Fruit fly (Drosophila melanogaster): Measurements from ENCODE around the gene Or71a.

The Or71a gene

dm6 chr3L:15103988-15104848, 26.0 kb upstream of the Or71a start (continued):
- peak; percentile 87 for TF ChIP-seq CG8478 (optimal IDR thresholded peaks at IDR 0.05)
- no peak for TF ChIP-seq CG7745 (tag; optimal IDR thresholded peaks at IDR 0.05)
- TF ChIP-seq Hmr (GFP tag; optimal IDR thresholded peaks at IDR 0.05), result peak; percentile 14
- TF ChIP-seq NC2α (GFP tag; optimal IDR thresholded peaks at IDR 0.05), result no peak
- TF ChIP-seq CG15479 (GFP tag; optimal IDR thresholded peaks at IDR 0.05), result no peak
- no peak for TF ChIP-seq CG12155 (GFP tag; optimal IDR thresholded peaks at IDR 0.05)
- TF ChIP-seq lola (GFP tag; optimal IDR thresholded peaks at IDR 0.05), result no peak
- no peak for TF ChIP-seq CG12391 (tag; optimal IDR thresholded peaks at IDR 0.05)
- no peak for TF ChIP-seq CG10321 (GFP tag; IDR thresholded peaks at IDR 0.05)
- no peak for TF ChIP-seq NK7.1 (GFP tag; optimal IDR thresholded peaks at IDR 0.05)
- TF ChIP-seq en (GFP tag; optimal IDR thresholded peaks at IDR 0.05), result no peak
- no peak for TF ChIP-seq CG3281 (GFP tag; optimal IDR thresholded peaks at IDR 0.05)
- 0 out of 4 replicates have a peak, but pooled peaks have one; percentile 48 for TF ChIP-seq Dll (GFP tag; IDR thresholded peaks at IDR 0.05; ENCODE audit: partially characterized antibody)
- TF ChIP-seq otp (GFP tag; IDR thresholded peaks at IDR 0.05), result no peak
- TF ChIP-seq pb (GFP tag; optimal IDR thresholded peaks at IDR 0.05), result no peak
- no peak for TF ChIP-seq ttk (GFP tag; IDR thresholded peaks at IDR 0.05)
- no peak for TF ChIP-seq wor (GFP tag; IDR thresholded peaks at IDR 0.05)
- no peak for TF ChIP-seq Lpt (GFP tag; optimal IDR thresholded peaks at IDR 0.05)
- TF ChIP-seq jing (GFP tag; optimal IDR thresholded peaks at IDR 0.05), result no peak
- TF ChIP-seq CG14667 (GFP tag; IDR thresholded peaks at IDR 0.05), result no peak
- no peak for TF ChIP-seq Hmx (GFP tag; optimal IDR thresholded peaks at IDR 0.05)
- TF ChIP-seq CG2199 (GFP tag; IDR thresholded peaks at IDR 0.05), result no peak
- 0 out of 3 replicates have a peak, but pooled peaks have one; percentile 36 for TF ChIP-seq mld (GFP tag; IDR thresholded peaks at IDR 0.05; ENCODE audit: partially characterized antibody)
- TF ChIP-seq CG30403 (GFP tag; optimal IDR thresholded peaks at IDR 0.05), result no peak
- TF ChIP-seq sc (optimal IDR thresholded peaks at IDR 0.05), result no peak
- TF ChIP-seq sc (GFP tag; optimal IDR thresholded peaks at IDR 0.05), result no peak
- no peak for TF ChIP-seq phol (tag; optimal IDR thresholded peaks at IDR 0.05)
- TF ChIP-seq CG18262 (tag; optimal IDR thresholded peaks at IDR 0.05), result no peak
- TF ChIP-seq CG9215 (GFP tag; IDR thresholded peaks at IDR 0.05), result no peak
- TF ChIP-seq CG17912 (GFP tag; optimal IDR thresholded peaks at IDR 0.05), result no peak
- TF ChIP-seq BEAF-32 (GFP tag; optimal IDR thresholded peaks at IDR 0.05), result no peak
- peak; percentile 48 for TF ChIP-seq CG3163 (GFP tag; optimal IDR thresholded peaks at IDR 0.05)
- peak; percentile 36; the same call in 1 of the 2 replicates for TF ChIP-seq onecut (GFP tag; IDR thresholded peaks at IDR 0.05)
- no peak for TF ChIP-seq sob (GFP tag; IDR thresholded peaks at IDR 0.05)
- no peak for TF ChIP-seq CG34422 (GFP tag; IDR thresholded peaks at IDR 0.05)
- no peak for TF ChIP-seq CG15696 (tag; optimal IDR thresholded peaks at IDR 0.05)
- no peak for TF ChIP-seq CG11560 (tag; IDR thresholded peaks at IDR 0.05)
- no peak for TF ChIP-seq CG9817 (tag; optimal IDR thresholded peaks at IDR 0.05)
- TF ChIP-seq sd (tag; optimal IDR thresholded peaks at IDR 0.05), result no peak
- TF ChIP-seq psq (GFP tag; optimal IDR thresholded peaks at IDR 0.05), result no peak
- TF ChIP-seq CG8290 (GFP tag; optimal IDR thresholded peaks at IDR 0.05), result no peak
- no peak for TF ChIP-seq CG8290 (tag; optimal IDR thresholded peaks at IDR 0.05)
- TF ChIP-seq Ssrp (tag; optimal IDR thresholded peaks at IDR 0.05), result no peak
- TF ChIP-seq Rfx (GFP tag; IDR thresholded peaks at IDR 0.05), result no peak
- TF ChIP-seq Usf (GFP tag; optimal IDR thresholded peaks at IDR 0.05), result no peak
- TF ChIP-seq emc (GFP tag; optimal IDR thresholded peaks at IDR 0.05), result no peak
- no peak for TF ChIP-seq CG17829 (tag; optimal IDR thresholded peaks at IDR 0.05)
- TF ChIP-seq B-H1 (GFP tag; IDR thresholded peaks at IDR 0.05), result no peak
- no peak for TF ChIP-seq CG30020 (tag; optimal IDR thresholded peaks at IDR 0.05)
- TF ChIP-seq Trl (optimal IDR thresholded peaks at IDR 0.05), result peak; percentile 70 to 81
- TF ChIP-seq Trl (GFP tag; optimal IDR thresholded peaks at IDR 0.05), result no peak
